Fruit fly (Drosophila melanogaster) whole organism, embryonic: ENCODE results near the gene Ilp5.

ENCODE experiments used
- Bgb ChIP-seq: fragments of 200-800 bp; sonication (Bioruptor generic); IDR thresholded peaks from 2 replicates; pipeline ENCODE4 v1.3.6; 2022; ENCODE audit warnings: missing biosample characterization, missing genetic modification characterization; ENCODE audit not compliant: partially characterized antibody
- CG10543 ChIP-seq: fragments of 200-800 bp; sonication (Bioruptor generic); optimal IDR thresholded peaks from 3 replicates; lab custom pipeline; 2017; ENCODE audit warnings: missing biosample characterization, mild to moderate bottlenecking, missing genetic modification characterization, moderate library complexity
- CG12104 ChIP-seq: fragments of 200-800 bp; sonication (Bioruptor generic); optimal IDR thresholded peaks from 3 replicates; lab custom pipeline; 2016; ENCODE audit warnings: missing biosample characterization, missing genetic modification characterization
- CG12219 ChIP-seq: fragments of 200-800 bp; sonication (Bioruptor generic); optimal IDR thresholded peaks from 3 replicates; lab custom pipeline; 2018; ENCODE audit warnings: missing biosample characterization, mild to moderate bottlenecking, missing genetic modification characterization
- CG13894 ChIP-seq: fragments of 200-800 bp; sonication (Bioruptor generic); optimal IDR thresholded peaks from 3 replicates; lab custom pipeline; 2018; ENCODE audit warnings: missing biosample characterization, mild to moderate bottlenecking, missing genetic modification characterization, moderate library complexity
- CG14014 ChIP-seq: fragments of 200-800 bp; sonication (Bioruptor generic); IDR thresholded peaks from 2 replicates; pipeline ENCODE4 v1.3.6; 2022; ENCODE audit warnings: missing biosample characterization, missing genetic modification characterization
- CG14050 ChIP-seq: fragments of 200-800 bp; sonication (Bioruptor generic); IDR thresholded peaks from 3 replicates; pipeline ENCODE4 v1.3.6; 2022; ENCODE audit warnings: missing biosample characterization, missing genetic modification characterization
- CG16815 ChIP-seq: fragments of 200-800 bp; sonication (Bioruptor generic); optimal IDR thresholded peaks from 3 replicates; lab custom pipeline; 2017; ENCODE audit warnings: missing biosample characterization, mild to moderate bottlenecking, missing genetic modification characterization
- CG17802 ChIP-seq: fragments of 200-800 bp; sonication (Bioruptor generic); optimal IDR thresholded peaks from 2 replicates; lab custom pipeline; 2018; ENCODE audit warnings: missing biosample characterization, mild to moderate bottlenecking, missing genetic modification characterization, moderate library complexity
- CG1792 ChIP-seq: fragments of 200-800 bp; sonication (Bioruptor generic); optimal IDR thresholded peaks from 2 replicates; lab custom pipeline; 2016; ENCODE audit warnings: missing biosample characterization, missing genetic modification characterization
- CG18619 ChIP-seq: fragments of 200-800 bp; sonication (Bioruptor generic); optimal IDR thresholded peaks from 3 replicates; lab custom pipeline; 2017; ENCODE audit warnings: missing biosample characterization, mild to moderate bottlenecking, missing genetic modification characterization
- CG2129 ChIP-seq: fragments of 200-800 bp; sonication (Bioruptor generic); IDR thresholded peaks from 2 replicates; pipeline ENCODE4 v1.3.6; 2022; ENCODE audit warnings: missing biosample characterization, missing genetic modification characterization; ENCODE audit not compliant: partially characterized antibody
- CG31365 ChIP-seq: fragments of 200-800 bp; sonication (Bioruptor generic); optimal IDR thresholded peaks from 2 replicates; lab custom pipeline; 2018; ENCODE audit warnings: missing biosample characterization, mild to moderate bottlenecking, missing genetic modification characterization
- CG34376 ChIP-seq: fragments of 200-800 bp; sonication (Bioruptor generic); optimal IDR thresholded peaks from 2 replicates; lab custom pipeline; 2018; ENCODE audit warnings: missing biosample characterization, mild to moderate bottlenecking, missing genetic modification characterization
- CG34422 ChIP-seq: fragments of 200-800 bp; sonication (Bioruptor generic); IDR thresholded peaks from 3 replicates; pipeline ENCODE4 v1.3.6; 2022; ENCODE audit warnings: missing biosample characterization, missing genetic modification characterization
- CG4424 ChIP-seq: fragments of 200-800 bp; sonication (Bioruptor generic); optimal IDR thresholded peaks from 3 replicates; lab custom pipeline; 2016; ENCODE audit warnings: missing biosample characterization, missing genetic modification characterization
- CG4854 ChIP-seq: fragments of 200-800 bp; sonication (Bioruptor generic); optimal IDR thresholded peaks from 2 replicates; lab custom pipeline; 2016; ENCODE audit warnings: missing biosample characterization, missing genetic modification characterization, inconsistent platforms
- CG6765 ChIP-seq: fragments of 200-800 bp; sonication (Bioruptor generic); optimal IDR thresholded peaks from 3 replicates; lab custom pipeline; 2017; ENCODE audit warnings: missing biosample characterization, mild to moderate bottlenecking, missing genetic modification characterization
- CG7745 ChIP-seq: fragments of 200-800 bp; sonication (Bioruptor generic); optimal IDR thresholded peaks from 2 replicates; lab custom pipeline; 2018; ENCODE audit warnings: missing biosample characterization, mild to moderate bottlenecking, missing genetic modification characterization, moderate library complexity
- CG8478 ChIP-seq: fragments of >200 bp; optimal IDR thresholded peaks from 2 replicates; lab custom pipeline; 2018
- CG9817 ChIP-seq: fragments of 200-800 bp; sonication (Bioruptor generic); optimal IDR thresholded peaks from 2 replicates; lab custom pipeline; 2018; ENCODE audit warnings: missing biosample characterization, mild to moderate bottlenecking, missing genetic modification characterization, moderate library complexity
- CG9932 ChIP-seq: fragments of 200-800 bp; sonication (Bioruptor generic); IDR thresholded peaks from 2 replicates; pipeline ENCODE4 v1.3.6; 2022; ENCODE audit warnings: missing biosample characterization, missing genetic modification characterization
- CrebB ChIP-seq: fragments of 200-800 bp; sonication (Bioruptor generic); optimal IDR thresholded peaks from 3 replicates; lab custom pipeline; 2018; ENCODE audit warnings: missing biosample characterization, mild to moderate bottlenecking, missing genetic modification characterization
- D ChIP-seq, 2 experiments: fragments of 200-800 bp in 1 of 2; fragments of >200 bp in 1 of 2; sonication (Bioruptor generic) in 1 of 2; optimal IDR thresholded peaks; 2 replicates in 1 of 2; 3 replicates in 1 of 2; lab custom pipeline; 2017; ENCODE audit warnings: mild to moderate bottlenecking in 1 of 2, missing biosample characterization in 1 of 2, missing genetic modification characterization in 1 of 2, missing genetic modification reagents in 1 of 2
- Dll ChIP-seq: fragments of 200-800 bp; sonication (Bioruptor generic); IDR thresholded peaks from 4 replicates; pipeline ENCODE4 v1.3.6; 2022; ENCODE audit warnings: missing biosample characterization, missing genetic modification characterization; ENCODE audit not compliant: partially characterized antibody
- E2f1 ChIP-seq: fragments of 200-800 bp; sonication (Bioruptor generic); IDR thresholded peaks from 2 replicates; pipeline ENCODE4 v1.3.6; 2022; ENCODE audit warnings: missing biosample characterization, missing genetic modification characterization
- Elba2 ChIP-seq: fragments of 200-800 bp; sonication (Bioruptor generic); optimal IDR thresholded peaks from 3 replicates; lab custom pipeline; 2016; ENCODE audit warnings: missing biosample characterization, missing genetic modification characterization
- Hr3 ChIP-seq: fragments of 200-800 bp; sonication (Bioruptor generic); optimal IDR thresholded peaks from 3 replicates; lab custom pipeline; 2016; ENCODE audit warnings: missing biosample characterization, missing genetic modification characterization
- Lim3 ChIP-seq: fragments of 200-800 bp; sonication (Bioruptor generic); IDR thresholded peaks from 2 replicates; pipeline ENCODE4 v1.3.6; 2022; ENCODE audit warnings: missing biosample characterization, missing genetic modification characterization
- MTF-1 ChIP-seq: fragments of 200-800 bp; sonication (Bioruptor generic); optimal IDR thresholded peaks from 2 replicates; lab custom pipeline; 2018; ENCODE audit warnings: missing biosample characterization, mild to moderate bottlenecking, missing genetic modification characterization, borderline replicate concordance
- NC2β ChIP-seq: fragments of 200-800 bp; sonication (Bioruptor generic); optimal IDR thresholded peaks from 2 replicates; lab custom pipeline; 2016; ENCODE audit warnings: missing biosample characterization, missing genetic modification characterization
- NK7.1 ChIP-seq: fragments of 200-800 bp; sonication (Bioruptor generic); optimal IDR thresholded peaks from 3 replicates; lab custom pipeline; 2016; ENCODE audit warnings: missing biosample characterization, missing genetic modification characterization
- Neu2 ChIP-seq: fragments of 200-800 bp; sonication (Bioruptor generic); optimal IDR thresholded peaks from 3 replicates; lab custom pipeline; 2016; ENCODE audit warnings: missing biosample characterization, missing genetic modification characterization, borderline replicate concordance
- Ssrp ChIP-seq: fragments of 200-800 bp; sonication (Bioruptor generic); optimal IDR thresholded peaks from 2 replicates; lab custom pipeline; 2018; ENCODE audit warnings: missing biosample characterization, mild to moderate bottlenecking, missing genetic modification characterization, moderate library complexity
- al ChIP-seq: fragments of 200-800 bp; sonication (Bioruptor generic); IDR thresholded peaks from 2 replicates; pipeline ENCODE4 v1.3.6; 2022; ENCODE audit warnings: missing biosample characterization, missing genetic modification characterization
- chif ChIP-seq, 2 experiments: fragments of 200-800 bp; sonication (Bioruptor generic); optimal IDR thresholded peaks; 3 replicates each; lab custom pipeline; 2016; ENCODE audit warnings: missing biosample characterization in 2 of 2, missing genetic modification characterization in 2 of 2
- chinmo ChIP-seq: fragments of 200-800 bp; sonication (Bioruptor generic); IDR thresholded peaks from 4 replicates; pipeline ENCODE4 v1.3.6; 2022; ENCODE audit warnings: missing biosample characterization, missing genetic modification characterization; ENCODE audit not compliant: partially characterized antibody
- ci ChIP-seq: fragments of 200-800 bp; sonication (Bioruptor generic); IDR thresholded peaks from 3 replicates; pipeline ENCODE4 v1.3.6; 2022; ENCODE audit warnings: missing biosample characterization, missing genetic modification characterization
- en ChIP-seq: fragments of 200-800 bp; sonication (Bioruptor generic); optimal IDR thresholded peaks from 2 replicates; lab custom pipeline; 2016; ENCODE audit warnings: missing biosample characterization, missing genetic modification characterization
- eyg ChIP-seq: fragments of 200-800 bp; sonication (Bioruptor generic); optimal IDR thresholded peaks from 3 replicates; lab custom pipeline; 2016; ENCODE audit warnings: missing biosample characterization, missing genetic modification characterization
- fru ChIP-seq: fragments of >200 bp; optimal IDR thresholded peaks from 2 replicates; lab custom pipeline; 2017
- fu2 ChIP-seq: fragments of 200-800 bp; sonication (Bioruptor generic); optimal IDR thresholded peaks from 2 replicates; lab custom pipeline; 2016; ENCODE audit warnings: missing biosample characterization, missing genetic modification characterization
- gce ChIP-seq: fragments of 200-800 bp; sonication (Bioruptor generic); IDR thresholded peaks from 3 replicates; pipeline ENCODE4 v1.3.6; 2022; ENCODE audit warnings: missing biosample characterization, missing genetic modification characterization
- jumu ChIP-seq: fragments of 200-800 bp; sonication (Bioruptor generic); optimal IDR thresholded peaks from 3 replicates; lab custom pipeline; 2016; ENCODE audit warnings: missing biosample characterization, missing genetic modification characterization
- luna ChIP-seq: fragments of 200-800 bp; sonication (Bioruptor generic); optimal IDR thresholded peaks from 2 replicates; lab custom pipeline; 2016; ENCODE audit warnings: missing biosample characterization, missing genetic modification characterization
- nerfin-2 ChIP-seq: fragments of 200-800 bp; sonication (Bioruptor generic); IDR thresholded peaks from 2 replicates; pipeline ENCODE4 v1.3.6; 2022; ENCODE audit warnings: missing biosample characterization, missing genetic modification characterization; ENCODE audit not compliant: partially characterized antibody
- pzg ChIP-seq: fragments of 200-800 bp; sonication (Bioruptor generic); optimal IDR thresholded peaks from 3 replicates; lab custom pipeline; 2018; ENCODE audit warnings: missing biosample characterization, mild to moderate bottlenecking, missing genetic modification characterization, moderate library complexity
- ranshi ChIP-seq: fragments of 200-800 bp; sonication (Bioruptor generic); IDR thresholded peaks from 2 replicates; pipeline ENCODE4 v1.3.6; 2022; ENCODE audit warnings: missing biosample characterization, missing genetic modification characterization
- ssp ChIP-seq: fragments of 200-800 bp; sonication (Bioruptor generic); IDR thresholded peaks from 2 replicates; pipeline ENCODE4 v1.3.6; 2022; ENCODE audit warnings: missing biosample characterization, missing genetic modification characterization
- sug ChIP-seq: fragments of 200-800 bp; optimal IDR thresholded peaks from 2 replicates; lab custom pipeline; 2019; ENCODE audit warnings: missing biosample characterization, mild to moderate bottlenecking, missing genetic modification characterization, moderate library complexity
- unpg ChIP-seq: fragments of 200-800 bp; sonication (Bioruptor generic); optimal IDR thresholded peaks from 3 replicates; lab custom pipeline; 2018; ENCODE audit warnings: missing biosample characterization, mild to moderate bottlenecking, missing genetic modification characterization, moderate library complexity
- vvl ChIP-seq: fragments of 200-800 bp; sonication (Bioruptor generic); IDR thresholded peaks from 2 replicates; pipeline ENCODE4 v1.3.6; 2022; ENCODE audit warnings: missing biosample characterization, missing genetic modification characterization

Gene Ilp5

DNA sequence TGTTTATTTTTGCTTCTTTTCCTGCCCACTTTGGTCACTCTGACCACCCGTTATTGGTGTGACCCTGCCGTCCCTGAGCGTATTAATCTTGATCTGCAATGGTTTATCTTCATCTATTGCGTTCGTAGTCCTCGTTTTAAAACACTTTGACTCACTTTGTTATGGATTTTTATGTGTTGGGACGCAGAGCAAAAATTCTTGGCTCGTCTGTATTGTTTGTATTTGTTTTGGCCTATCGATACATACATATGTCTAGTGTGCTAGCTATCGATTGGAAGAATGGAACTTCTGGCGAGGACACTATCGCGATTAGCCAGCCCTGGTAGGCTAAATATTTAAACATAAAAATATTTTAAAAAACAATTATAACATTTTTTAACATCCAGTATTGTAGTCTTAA is 35.9 kb upstream of the Ilp5 start, which contains the start of gene CG10809 (continued):
- peak; percentile 20 for TF ChIP-seq CG1792 (GFP tag; lab: Kevin White, UChicago)
- TF ChIP-seq Ssrp, result no peak
- no peak for TF ChIP-seq CG10543 (GFP tag; lab: Kevin White, UChicago)
- TF ChIP-seq sug, result peak; percentile 46
- TF ChIP-seq ranshi, result no peak
- peak; percentile 37 for TF ChIP-seq NC2β (GFP tag; lab: Kevin White, UChicago)
- TF ChIP-seq MTF-1 (GFP tag; lab: Kevin White, UChicago), result no peak
- no peak for TF ChIP-seq fru (lab: Kevin White, UChicago)
- no peak for TF ChIP-seq CG12219
- no peak for TF ChIP-seq NK7.1
- TF ChIP-seq CG4424 (GFP tag; lab: Kevin White, UChicago), result peak; percentile 45
- TF ChIP-seq Neu2 (GFP tag; lab: Kevin White, UChicago), result no peak
- TF ChIP-seq pzg, result peak; percentile 85
- no peak for TF ChIP-seq CG14014
- TF ChIP-seq CG8478 (lab: Kevin White, UChicago), result no peak
- no peak for TF ChIP-seq CrebB (tag; lab: Kevin White, UChicago)
- TF ChIP-seq Elba2, result peak; percentile 49
- no peak for TF ChIP-seq CG18619 (GFP tag; lab: Kevin White, UChicago)
- TF ChIP-seq CG4854, result no peak
- no peak for TF ChIP-seq CG6765
- no peak for TF ChIP-seq CG34422
- peak; percentile 83 for TF ChIP-seq CG2129 (GFP tag; lab: Robert Waterston, UW)
- TF ChIP-seq Dll (GFP tag; lab: Robert Waterston, UW), result peak; percentile 92
- no peak for TF ChIP-seq CG9817
- peak; percentile 93 for TF ChIP-seq Bgb (GFP tag; lab: Robert Waterston, UW)
- TF ChIP-seq unpg, result no peak
- no peak for TF ChIP-seq gce (GFP tag; lab: Robert Waterston, UW)
- peak; percentile 49 for TF ChIP-seq al (GFP tag; lab: Robert Waterston, UW)
- no peak for TF ChIP-seq CG14050 (GFP tag; lab: Robert Waterston, UW)
- TF ChIP-seq en (GFP tag; lab: Kevin White, UChicago), result no peak
- no peak for TF ChIP-seq CG31365 (tag; lab: Kevin White, UChicago)
- peak; percentile 14 for TF ChIP-seq CG12104
- no peak for TF ChIP-seq CG17802
- TF ChIP-seq chinmo (GFP tag; lab: Robert Waterston, UW), result peak; percentile 83; the same call in 2 of the 4 replicates
- TF ChIP-seq ssp (GFP tag; lab: Robert Waterston, UW), result no peak
- TF ChIP-seq CG16815 (GFP tag; lab: Kevin White, UChicago), result no peak
- no peak for TF ChIP-seq E2f1
- no peak for TF ChIP-seq eyg
- no peak for TF ChIP-seq D (optimal IDR thresholded peaks at IDR 0.05; lab: Kevin White, UChicago)
- no peak for TF ChIP-seq D (GFP tag; optimal IDR thresholded peaks at IDR 0.05; lab: Kevin White, UChicago)
- peak; percentile 11 for TF ChIP-seq Hr3 (GFP tag; lab: Kevin White, UChicago)
- peak; percentile 32 for TF ChIP-seq CG13894
- TF ChIP-seq chif (GFP tag; optimal IDR thresholded peaks at IDR 0.05; lab: Kevin White, UChicago), result no peak
- peak; percentile 7 for TF ChIP-seq fu2 (GFP tag; lab: Kevin White, UChicago)
- peak; percentile 73 for TF ChIP-seq nerfin-2
- TF ChIP-seq CG9932 (GFP tag; lab: Robert Waterston, UW), result peak; percentile 72
- no peak for TF ChIP-seq Lim3 (GFP tag; lab: Robert Waterston, UW)
- TF ChIP-seq CG7745, result no peak
- TF ChIP-seq vvl (GFP tag; lab: Robert Waterston, UW), result no peak
- TF ChIP-seq ci, result no peak
- peak; percentile 15 for TF ChIP-seq jumu
- TF ChIP-seq luna (GFP tag; lab: Kevin White, UChicago), result no peak
- TF ChIP-seq CG34376 (GFP tag; lab: Kevin White, UChicago), result peak; percentile 18
